Fruit fly (Drosophila melanogaster) whole organism, embryonic: Measurements from ENCODE around the gene lili.

Source experiments
- Abd-B ChIP-seq: fragments of 200-800 bp; sonication (Bioruptor generic); optimal IDR thresholded peaks from 2 replicates; lab custom pipeline; 2018; ENCODE audit warnings: missing biosample characterization, mild to moderate bottlenecking, missing genetic modification characterization, moderate library complexity
- Atf-2 ChIP-seq: fragments of 200-800 bp; sonication (Bioruptor generic); optimal IDR thresholded peaks from 2 replicates; lab custom pipeline; 2016; ENCODE audit warnings: missing biosample characterization, missing genetic modification characterization
- Bdp1 ChIP-seq: fragments of 200-800 bp; sonication (Bioruptor generic); optimal IDR thresholded peaks from 3 replicates; lab custom pipeline; 2016; ENCODE audit warnings: missing biosample characterization, missing genetic modification characterization
- Bgb ChIP-seq: fragments of 200-800 bp; sonication (Bioruptor generic); IDR thresholded peaks from 2 replicates; pipeline ENCODE4 v1.3.6; 2022; ENCODE audit warnings: missing biosample characterization, missing genetic modification characterization; ENCODE audit not compliant: partially characterized antibody
- CG10565 ChIP-seq: fragments of 200-800 bp; sonication (Bioruptor generic); optimal IDR thresholded peaks from 3 replicates; lab custom pipeline; 2016; ENCODE audit warnings: missing biosample characterization, mild to moderate bottlenecking, missing genetic modification characterization
- CG11093 ChIP-seq: fragments of 200-800 bp; sonication (Bioruptor generic); IDR thresholded peaks from 3 replicates; pipeline ENCODE4 v1.3.6; 2022; ENCODE audit warnings: missing biosample characterization, missing genetic modification characterization
- CG13624 ChIP-seq: fragments of 200-800 bp; sonication (Bioruptor generic); optimal IDR thresholded peaks from 2 replicates; lab custom pipeline; 2016; ENCODE audit warnings: missing biosample characterization, missing genetic modification characterization
- CG14014 ChIP-seq: fragments of 200-800 bp; sonication (Bioruptor generic); IDR thresholded peaks from 2 replicates; pipeline ENCODE4 v1.3.6; 2022; ENCODE audit warnings: missing biosample characterization, missing genetic modification characterization
- CG14860 ChIP-seq: fragments of 200-800 bp; sonication (Bioruptor generic); IDR thresholded peaks from 3 replicates; pipeline ENCODE4 v1.3.6; 2022; ENCODE audit warnings: missing biosample characterization, missing genetic modification characterization; ENCODE audit not compliant: partially characterized antibody
- CG15011 ChIP-seq: fragments of 200-800 bp; sonication (Bioruptor generic); optimal IDR thresholded peaks from 3 replicates; lab custom pipeline; 2018; ENCODE audit warnings: missing biosample characterization, mild to moderate bottlenecking, missing genetic modification characterization
- CG15696 ChIP-seq: fragments of 200-800 bp; sonication (Bioruptor generic); optimal IDR thresholded peaks from 2 replicates; lab custom pipeline; 2019; ENCODE audit warnings: missing biosample characterization, mild to moderate bottlenecking, missing genetic modification characterization, moderate library complexity
- CG17385 ChIP-seq: fragments of 200-800 bp; sonication (Bioruptor generic); optimal IDR thresholded peaks from 3 replicates; lab custom pipeline; 2018; ENCODE audit warnings: missing biosample characterization, mild to moderate bottlenecking, missing genetic modification characterization
- CG18262 ChIP-seq: fragments of 200-800 bp; optimal IDR thresholded peaks from 3 replicates; lab custom pipeline; 2019; ENCODE audit warnings: missing biosample characterization, mild to moderate bottlenecking, missing genetic modification characterization, moderate library complexity
- CG18476 ChIP-seq: fragments of 200-800 bp; sonication (Bioruptor generic); optimal IDR thresholded peaks from 2 replicates; lab custom pipeline; 2016; ENCODE audit warnings: missing biosample characterization, mild to moderate bottlenecking, missing genetic modification characterization
- CG30431 ChIP-seq: fragments of 200-800 bp; sonication (Bioruptor generic); optimal IDR thresholded peaks from 2 replicates; lab custom pipeline; 2017; ENCODE audit warnings: missing biosample characterization, missing genetic modification characterization
- CG33213 ChIP-seq: fragments of 200-800 bp; sonication (Bioruptor generic); optimal IDR thresholded peaks from 3 replicates; lab custom pipeline; 2016; ENCODE audit warnings: missing biosample characterization, missing genetic modification characterization
- CG3726 ChIP-seq: fragments of 200-800 bp; sonication (Bioruptor generic); IDR thresholded peaks from 3 replicates; pipeline ENCODE4, ENCODE4 v1.3.6; 2022; ENCODE audit warnings: missing biosample characterization, missing genetic modification characterization
- CG6689 ChIP-seq: fragments of 200-800 bp; sonication (Bioruptor generic); IDR thresholded peaks from 2 replicates; pipeline ENCODE4 v1.3.6; 2022; ENCODE audit warnings: missing biosample characterization, missing genetic modification characterization
- CG7556 ChIP-seq: fragments of 200-800 bp; sonication (Bioruptor generic); optimal IDR thresholded peaks from 2 replicates; lab custom pipeline; 2017; ENCODE audit warnings: missing biosample characterization, mild to moderate bottlenecking, missing genetic modification characterization
- CG7839 ChIP-seq: fragments of 200-800 bp; sonication (Bioruptor generic); optimal IDR thresholded peaks from 3 replicates; lab custom pipeline; 2018; ENCODE audit warnings: missing biosample characterization, mild to moderate bottlenecking, missing genetic modification characterization, moderate library complexity
- Dip2 ChIP-seq: fragments of 200-800 bp; sonication (Bioruptor generic); IDR thresholded peaks from 2 replicates; pipeline ENCODE4 v1.3.6; 2022; ENCODE audit warnings: missing biosample characterization, missing genetic modification characterization
- Doc2 ChIP-seq: fragments of 200-800 bp; sonication (Bioruptor generic); IDR thresholded peaks from 2 replicates; pipeline ENCODE4 v1.3.6; 2022; ENCODE audit warnings: missing biosample characterization, missing genetic modification characterization
- Fer2 ChIP-seq: fragments of 200-800 bp; sonication (Bioruptor generic); optimal IDR thresholded peaks from 2 replicates; lab custom pipeline; 2018; ENCODE audit warnings: missing biosample characterization, mild to moderate bottlenecking, missing genetic modification characterization, moderate library complexity
- Hr51 ChIP-seq, 2 experiments: fragments of 200-800 bp; sonication (Bioruptor generic); optimal IDR thresholded peaks; 2 replicates in 1 of 2; 3 replicates in 1 of 2; lab custom pipeline; 2016 to 2018; ENCODE audit warnings: missing biosample characterization in 2 of 2, missing genetic modification characterization in 2 of 2, mild to moderate bottlenecking in 1 of 2, moderate library complexity in 1 of 2
- Max ChIP-seq: fragments of 200-800 bp; sonication (Bioruptor generic); optimal IDR thresholded peaks from 2 replicates; lab custom pipeline; 2016; ENCODE audit warnings: missing biosample characterization, mild to moderate bottlenecking, missing genetic modification characterization
- Neu2 ChIP-seq: fragments of 200-800 bp; sonication (Bioruptor generic); optimal IDR thresholded peaks from 3 replicates; lab custom pipeline; 2016; ENCODE audit warnings: missing biosample characterization, missing genetic modification characterization, borderline replicate concordance
- Nf-YA ChIP-seq: fragments of 200-800 bp; sonication (Bioruptor generic); IDR thresholded peaks from 2 replicates; pipeline ENCODE4 v1.3.6; 2022; ENCODE audit warnings: missing biosample characterization, missing genetic modification characterization
- Rfx ChIP-seq: fragments of 200-800 bp; sonication (Bioruptor generic); IDR thresholded peaks from 2 replicates; pipeline ENCODE4 v1.3.6; 2022; ENCODE audit warnings: missing biosample characterization, missing genetic modification characterization
- Tbp ChIP-seq: fragments of >200 bp; optimal IDR thresholded peaks from 2 replicates; lab custom pipeline; 2018; ENCODE audit warnings: missing biosample characterization, missing genetic modification characterization
- Xrp1 ChIP-seq: fragments of 200-800 bp; sonication (Bioruptor generic); IDR thresholded peaks from 2 replicates; pipeline ENCODE4 v1.3.6; 2022; ENCODE audit warnings: missing biosample characterization, missing genetic modification characterization
- ac ChIP-seq: fragments of 200-800 bp; sonication (Bioruptor generic); optimal IDR thresholded peaks from 3 replicates; lab custom pipeline; 2017; ENCODE audit warnings: missing biosample characterization, mild to moderate bottlenecking, missing genetic modification characterization
- ase ChIP-seq: fragments of 200-800 bp; sonication (Bioruptor generic); IDR thresholded peaks from 3 replicates; pipeline ENCODE4 v1.3.6; 2022; ENCODE audit warnings: missing biosample characterization, missing genetic modification characterization
- bowl ChIP-seq: fragments of 200-800 bp; sonication (Bioruptor generic); IDR thresholded peaks from 2 replicates; pipeline ENCODE4 v1.3.6; 2022; ENCODE audit warnings: missing biosample characterization, missing genetic modification characterization
- dan ChIP-seq: fragments of 200-800 bp; sonication (Bioruptor generic); IDR thresholded peaks from 2 replicates; pipeline ENCODE4 v1.3.6; 2022; ENCODE audit warnings: missing biosample characterization, missing genetic modification characterization
- danr ChIP-seq: fragments of 200-800 bp; sonication (Bioruptor generic); IDR thresholded peaks from 2 replicates; pipeline ENCODE4 v1.3.6; 2022; ENCODE audit warnings: missing biosample characterization, missing genetic modification characterization
- dpn ChIP-seq, 2 experiments: fragments of 200-800 bp; sonication (Bioruptor generic); optimal IDR thresholded peaks; 3 replicates each; lab custom pipeline; 2016; ENCODE audit warnings: missing biosample characterization in 2 of 2, missing genetic modification characterization in 2 of 2
- gcm2 ChIP-seq: fragments of 200-800 bp; sonication (Bioruptor generic); optimal IDR thresholded peaks from 2 replicates; lab custom pipeline; 2016; ENCODE audit warnings: missing biosample characterization, missing genetic modification characterization
- ind ChIP-seq: fragments of 200-800 bp; sonication (Bioruptor generic); optimal IDR thresholded peaks from 3 replicates; lab custom pipeline; 2016; ENCODE audit warnings: missing biosample characterization, missing genetic modification characterization
- jing ChIP-seq: fragments of 200-800 bp; sonication (Bioruptor generic); optimal IDR thresholded peaks from 2 replicates; lab custom pipeline; 2018; ENCODE audit warnings: missing biosample characterization, mild to moderate bottlenecking, missing genetic modification characterization
- p53 ChIP-seq: fragments of 200-800 bp; sonication (Bioruptor generic); optimal IDR thresholded peaks from 2 replicates; lab custom pipeline; 2016; ENCODE audit warnings: missing biosample characterization, missing genetic modification characterization
- pb ChIP-seq: fragments of 200-800 bp; sonication (Bioruptor generic); optimal IDR thresholded peaks from 3 replicates; lab custom pipeline; 2016; ENCODE audit warnings: missing biosample characterization, missing genetic modification characterization
- salm ChIP-seq: fragments of 200-800 bp; sonication (Bioruptor generic); optimal IDR thresholded peaks from 2 replicates; lab custom pipeline; 2018; ENCODE audit warnings: missing biosample characterization, mild to moderate bottlenecking, missing genetic modification characterization
- scrt ChIP-seq: fragments of 200-800 bp; sonication (Bioruptor generic); optimal IDR thresholded peaks from 2 replicates; lab custom pipeline; 2018; ENCODE audit warnings: missing biosample characterization, mild to moderate bottlenecking, missing genetic modification characterization, moderate library complexity
- sens ChIP-seq: fragments of 200-800 bp; sonication (Bioruptor generic); peaks from one replicate; lab custom pipeline; 2016; ENCODE audit warnings: missing biosample characterization, missing genetic modification characterization
- seq ChIP-seq: fragments of 200-800 bp; sonication (Bioruptor generic); IDR thresholded peaks from 2 replicates; pipeline ENCODE4 v1.3.6; 2022; ENCODE audit warnings: missing biosample characterization, missing genetic modification characterization
- sima ChIP-seq: fragments of 200-800 bp; sonication (Bioruptor generic); optimal IDR thresholded peaks from 2 replicates; lab custom pipeline; 2016; ENCODE audit warnings: missing biosample characterization, missing genetic modification characterization
- slou ChIP-seq: fragments of 200-800 bp; sonication (Bioruptor generic); optimal IDR thresholded peaks from 3 replicates; lab custom pipeline; 2016; ENCODE audit warnings: missing biosample characterization, missing genetic modification characterization
- sna ChIP-seq: fragments of 200-800 bp; sonication (Bioruptor generic); IDR thresholded peaks from 2 replicates; pipeline ENCODE4 v1.3.6; 2022; ENCODE audit warnings: missing biosample characterization, missing genetic modification characterization; ENCODE audit not compliant: partially characterized antibody
- usp ChIP-seq: fragments of >200 bp; optimal IDR thresholded peaks from 2 replicates; lab custom pipeline; 2017; ENCODE audit warnings: missing biosample characterization, missing genetic modification characterization
- vvl ChIP-seq: fragments of 200-800 bp; sonication (Bioruptor generic); IDR thresholded peaks from 2 replicates; pipeline ENCODE4 v1.3.6; 2022; ENCODE audit warnings: missing biosample characterization, missing genetic modification characterization
- yki ChIP-seq: fragments of >200 bp; optimal IDR thresholded peaks from 3 replicates; lab custom pipeline; 2018

The lili gene

DNA sequence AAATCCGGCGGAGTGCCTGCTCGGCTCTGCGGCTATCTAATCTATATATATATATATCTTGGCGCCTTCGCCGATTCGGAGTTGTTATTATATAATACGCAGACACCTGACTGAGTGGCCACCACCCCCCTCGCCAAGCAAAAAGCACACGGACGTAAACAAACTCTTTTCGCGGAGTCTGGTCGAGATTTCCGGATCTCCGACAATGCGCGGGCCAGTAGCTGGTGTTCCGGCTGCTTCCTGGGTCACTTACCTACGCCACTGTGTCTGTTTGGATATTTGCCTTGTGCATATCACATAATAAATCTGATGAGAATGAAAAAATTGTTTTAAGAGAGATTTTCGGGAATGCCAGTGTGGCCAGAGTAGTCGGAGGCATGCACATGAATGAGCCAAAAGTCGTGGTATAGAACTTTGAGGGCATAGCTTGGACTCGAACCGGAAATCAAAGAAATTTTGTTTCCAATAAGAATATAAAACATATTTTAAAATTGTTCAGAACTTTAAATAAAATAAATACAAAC lies 26.7 kb downstream of the lili start, which contains the start of gene CG5805 (continued):
- TF ChIP-seq slou (GFP tag; lab: Kevin White, UChicago): peak; percentile 58
- TF ChIP-seq dpn (GFP tag; optimal IDR thresholded peaks at IDR 0.05; lab: Kevin White, UChicago): peak; percentile 65 to 87
- peak; percentile 76 for TF ChIP-seq Nf-YA (GFP tag; lab: Robert Waterston, UW)
- TF ChIP-seq Dip2 (GFP tag; lab: Robert Waterston, UW): no peak
- TF ChIP-seq Xrp1 (GFP tag; lab: Robert Waterston, UW): no peak
- TF ChIP-seq CG15011: peak; percentile 79
- peak; percentile 75 for TF ChIP-seq CG30431 (GFP tag; lab: Kevin White, UChicago)
- peak; percentile 52; the same call in 1 of the 3 replicates for TF ChIP-seq CG3726 (GFP tag; lab: Robert Waterston, UW)
- peak; percentile 87 for TF ChIP-seq vvl (GFP tag; lab: Robert Waterston, UW)
- peak; percentile 71 for TF ChIP-seq CG14014
- TF ChIP-seq CG7556 (GFP tag; lab: Kevin White, UChicago): peak; percentile 58
- TF ChIP-seq Tbp: no peak
- peak; percentile 61 for TF ChIP-seq gcm2
- TF ChIP-seq ac: peak; percentile 52
- peak; percentile 62 for TF ChIP-seq ind (GFP tag; lab: Kevin White, UChicago)
- no peak for TF ChIP-seq yki (lab: Kevin White, UChicago)
- TF ChIP-seq usp (GFP tag; lab: Kevin White, UChicago): no peak
- peak; percentile 7 for TF ChIP-seq sima
- TF ChIP-seq CG15696 (tag; lab: Kevin White, UChicago): peak; percentile 22
- peak; percentile 63 for TF ChIP-seq jing
- TF ChIP-seq sna (GFP tag; lab: Robert Waterston, UW): 0 out of 2 replicates have a peak, but pooled peaks have one; percentile 22
- TF ChIP-seq sens: peak; percentile 96
- peak; percentile 81 for TF ChIP-seq scrt
- TF ChIP-seq Rfx: peak; percentile 94
- TF ChIP-seq dan (GFP tag; lab: Robert Waterston, UW): no peak
- TF ChIP-seq CG10565 (GFP tag; lab: Kevin White, UChicago): no peak
- peak; percentile 57 for TF ChIP-seq Abd-B (GFP tag; lab: Kevin White, UChicago)
- TF ChIP-seq Bdp1: peak; percentile 74
- peak; percentile 59; the same call in 1 of the 2 replicates for TF ChIP-seq danr
- peak; percentile 65 for TF ChIP-seq CG18262 (tag; lab: Kevin White, UChicago)
- TF ChIP-seq ase (GFP tag; lab: Robert Waterston, UW): peak; percentile 81
- peak; percentile 42 for TF ChIP-seq CG18476 (GFP tag; lab: Kevin White, UChicago)
- peak; percentile 40 for TF ChIP-seq salm (tag; lab: Kevin White, UChicago)
- peak; percentile 70 for TF ChIP-seq CG6689
- TF ChIP-seq Fer2 (tag; lab: Kevin White, UChicago): peak; percentile 80
- peak; percentile 81 for TF ChIP-seq CG7839 (tag; lab: Kevin White, UChicago)
- TF ChIP-seq CG11093 (GFP tag; lab: Robert Waterston, UW): peak; percentile 14; the same call in 1 of the 3 replicates
- TF ChIP-seq Doc2: 0 out of 2 replicates have a peak, but pooled peaks have one; percentile 44
- TF ChIP-seq seq (GFP tag; lab: Robert Waterston, UW): peak; percentile 56; the same call in 1 of the 2 replicates
- TF ChIP-seq Bgb (GFP tag; lab: Robert Waterston, UW): 0 out of 2 replicates have a peak, but pooled peaks have one; percentile 29
- TF ChIP-seq pb: peak; percentile 80
- TF ChIP-seq Atf-2 (GFP tag; lab: Kevin White, UChicago): peak; percentile 56
- TF ChIP-seq CG17385 (GFP tag; lab: Kevin White, UChicago): peak; percentile 78
- peak; percentile 90 for TF ChIP-seq CG33213 (GFP tag; lab: Kevin White, UChicago)
- no peak for TF ChIP-seq CG14860 (GFP tag; lab: Robert Waterston, UW)
- peak; percentile 79 for TF ChIP-seq CG13624 (GFP tag; lab: Kevin White, UChicago)
- TF ChIP-seq Hr51 (GFP tag; optimal IDR thresholded peaks at IDR 0.05; lab: Kevin White, UChicago): peak; percentile 75 to 83
- TF ChIP-seq Neu2 (GFP tag; lab: Kevin White, UChicago): no peak
- peak; percentile 70; the same call in 1 of the 2 replicates for TF ChIP-seq bowl (GFP tag; lab: Robert Waterston, UW)
- TF ChIP-seq p53 (GFP tag; lab: Kevin White, UChicago): peak; percentile 54
- TF ChIP-seq Max (GFP tag; lab: Kevin White, UChicago): peak; percentile 85
